Fruit fly (Drosophila melanogaster) whole organism, prepupa: ENCODE data around the gene CheB93a.

Experiments used
- CG1621 ChIP-seq: fragments of 200-800 bp; sonication (Bioruptor generic); optimal IDR thresholded peaks from 3 replicates; lab custom pipeline; 2018; ENCODE audit warnings: missing biosample characterization, mild to moderate bottlenecking, missing genetic modification characterization
- CG3032 ChIP-seq: fragments of 200-800 bp; optimal IDR thresholded peaks from 2 replicates; lab custom pipeline; 2019; ENCODE audit warnings: missing biosample characterization, mild to moderate bottlenecking, missing genetic modification characterization, moderate library complexity
- CG4318 ChIP-seq: fragments of 200-800 bp; sonication (Bioruptor generic); optimal IDR thresholded peaks from 3 replicates; lab custom pipeline; 2017; ENCODE audit warnings: missing biosample characterization, mild to moderate bottlenecking, missing genetic modification characterization
- CG6854 ChIP-seq: fragments of 200-800 bp; sonication (Bioruptor generic); optimal IDR thresholded peaks from 2 replicates; lab custom pipeline; 2017; ENCODE audit warnings: missing biosample characterization, mild to moderate bottlenecking, missing genetic modification characterization
- CG8319 ChIP-seq: fragments of 200-800 bp; sonication (Bioruptor generic); optimal IDR thresholded peaks from 3 replicates; lab custom pipeline; 2016; ENCODE audit warnings: missing biosample characterization, missing genetic modification characterization
- Eip78C ChIP-seq: fragments of 200-800 bp; sonication (Bioruptor generic); peaks from one replicate; lab custom pipeline; 2016; ENCODE audit warnings: missing biosample characterization, missing genetic modification characterization
- Eip93F ChIP-seq: fragments of 200-800 bp; sonication (Bioruptor generic); optimal IDR thresholded peaks from 2 replicates; lab custom pipeline; 2016; ENCODE audit warnings: missing biosample characterization, mild to moderate bottlenecking, missing genetic modification characterization
- Ets21C ChIP-seq: fragments of 200-800 bp; sonication (Bioruptor generic); optimal IDR thresholded peaks from 3 replicates; lab custom pipeline; 2016; ENCODE audit warnings: missing biosample characterization, missing genetic modification characterization
- Hr39 ChIP-seq: fragments of 200-800 bp; sonication (Bioruptor generic); optimal IDR thresholded peaks from 2 replicates; lab custom pipeline; 2016; ENCODE audit warnings: missing biosample characterization, missing genetic modification characterization
- salr ChIP-seq, 2 experiments: fragments of 200-800 bp; sonication (Bioruptor generic); optimal IDR thresholded peaks; 3 replicates each; lab custom pipeline; 2016 to 2018; ENCODE audit warnings: missing biosample characterization in 2 of 2, missing genetic modification characterization in 2 of 2, mild to moderate bottlenecking in 1 of 2
- spab ChIP-seq: fragments of 200-800 bp; sonication (Bioruptor generic); optimal IDR thresholded peaks from 2 replicates; lab custom pipeline; 2017; ENCODE audit warnings: missing biosample characterization, mild to moderate bottlenecking, missing genetic modification characterization, missing genetic modification reagents
- ss ChIP-seq, 2 experiments: fragments of 200-800 bp; sonication (Bioruptor generic); optimal IDR thresholded peaks; 2 replicates in 1 of 2; 3 replicates in 1 of 2; lab custom pipeline; 2017 to 2018; ENCODE audit warnings: mild to moderate bottlenecking in 2 of 2, missing biosample characterization in 2 of 2, missing genetic modification characterization in 2 of 2, moderate library complexity in 1 of 2
- topi ChIP-seq: fragments of 200-800 bp; sonication (Bioruptor generic); optimal IDR thresholded peaks from 3 replicates; lab custom pipeline; 2016; ENCODE audit warnings: missing biosample characterization, missing genetic modification characterization

- TF ChIP-seq Eip93F (GFP tag; lab: Kevin White, UChicago) (no peak), Hr39 (GFP tag; lab: Kevin White, UChicago) (no peak), topi (GFP tag; lab: Kevin White, UChicago) (no peak), CG3032 (tag; lab: Kevin White, UChicago) (peak; percentile 24), spab (no peak), CG4318 (GFP tag; lab: Kevin White, UChicago) (no peak), CG6854 (peak; percentile 56), CG1621 (peak; percentile 61), Ets21C (no peak), Eip78C (GFP tag; lab: Kevin White, UChicago) (peak; percentile 53), ss (GFP tag; optimal IDR thresholded peaks at IDR 0.05; lab: Kevin White, UChicago) (peak in 1 of 2 experiments; percentile 27), CG8319 (no peak), salr (GFP tag; optimal IDR thresholded peaks at IDR 0.05; lab: Kevin White, UChicago) (peak in 1 of 2 experiments; percentile 19)
These were observed 33.6 kb upstream of the CheB93a start for dm6 chr3R:21373403-21374326.
